Worm (Caenorhabditis elegans): ENCODE measurements around the gene npax-1.

- TF ChIP-seq ama-1 (optimal IDR thresholded peaks at IDR 0.05) (no peak), B0310.2 (tag; optimal IDR thresholded peaks at IDR 0.05) (no peak), hnd-1 (tag; optimal IDR thresholded peaks at IDR 0.05) (no peak), F13C5.2 (tag; optimal IDR thresholded peaks at IDR 0.05) (no peak), tbx-11 (GFP tag; IDR thresholded peaks at IDR 0.05) (no peak), ceh-36 (tag; optimal IDR thresholded peaks at IDR 0.05) (no peak), tra-4 (tag; optimal IDR thresholded peaks at IDR 0.05) (no peak), aly-1 (tag; optimal IDR thresholded peaks at IDR 0.05) (no peak), scrt-1 (GFP tag; IDR thresholded peaks at IDR 0.05) (no peak), hmbx-1 (tag; optimal IDR thresholded peaks at IDR 0.05) (no peak), sea-1 (GFP tag; conservative IDR thresholded peaks at IDR 0.05) (no peak), flt-1 (GFP tag; IDR thresholded peaks at IDR 0.05) (no peak), ceh-13 (GFP tag; optimal IDR thresholded peaks at IDR 0.05) (no peak), ets-7 (tag; optimal IDR thresholded peaks at IDR 0.05) (no peak)
These were observed 17.0 kb downstream of the npax-1 start, which contains the start of gene F45E12.6 for ce11 chrII:7314083-7314482.
